Fruit fly (Drosophila melanogaster) whole organism, embryonic: ENCODE data around the gene Sas-4.

Experiments used
- B-H1 ChIP-seq: fragments of 200-800 bp; sonication (Bioruptor generic); IDR thresholded peaks from 3 replicates; pipeline ENCODE4 v1.3.6; 2022; ENCODE audit warnings: missing biosample characterization, missing genetic modification characterization
- Blimp-1 ChIP-seq: fragments of 200-800 bp; sonication (Bioruptor generic); optimal IDR thresholded peaks from 3 replicates; lab custom pipeline; 2018; ENCODE audit warnings: missing biosample characterization, missing genetic modification characterization, mild to moderate bottlenecking, moderate library complexity, missing genetic modification reagents
- CG10431 ChIP-seq: fragments of 200-800 bp; sonication (Bioruptor generic); optimal IDR thresholded peaks from 3 replicates; lab custom pipeline; 2018; ENCODE audit warnings: missing biosample characterization, mild to moderate bottlenecking, missing genetic modification characterization
- CG11695 ChIP-seq: fragments of 200-800 bp; sonication (Bioruptor generic); IDR thresholded peaks from 3 replicates; pipeline ENCODE4 v1.3.6; 2022; ENCODE audit warnings: missing biosample characterization, missing genetic modification characterization
- CG12219 ChIP-seq: fragments of 200-800 bp; sonication (Bioruptor generic); optimal IDR thresholded peaks from 3 replicates; lab custom pipeline; 2018; ENCODE audit warnings: missing biosample characterization, mild to moderate bottlenecking, missing genetic modification characterization
- CG13296 ChIP-seq: fragments of 200-800 bp; sonication (Bioruptor generic); optimal IDR thresholded peaks from 3 replicates; lab custom pipeline; 2018; ENCODE audit warnings: missing biosample characterization, mild to moderate bottlenecking, missing genetic modification characterization
- CG1647 ChIP-seq: fragments of 200-800 bp; sonication (Bioruptor generic); optimal IDR thresholded peaks from 3 replicates; lab custom pipeline; 2016; ENCODE audit warnings: missing biosample characterization, missing genetic modification characterization
- CG16779 ChIP-seq: fragments of 200-800 bp; sonication (Bioruptor generic); IDR thresholded peaks from 2 replicates; pipeline ENCODE4 v1.3.6; 2022; ENCODE audit warnings: missing biosample characterization, missing genetic modification characterization
- CG18476 ChIP-seq: fragments of 200-800 bp; sonication (Bioruptor generic); optimal IDR thresholded peaks from 2 replicates; lab custom pipeline; 2016; ENCODE audit warnings: missing biosample characterization, mild to moderate bottlenecking, missing genetic modification characterization
- CG2202 ChIP-seq: fragments of 200-800 bp; sonication (Bioruptor generic); optimal IDR thresholded peaks from 2 replicates; lab custom pipeline; 2018; ENCODE audit warnings: missing biosample characterization, mild to moderate bottlenecking, missing genetic modification characterization
- CG3163 ChIP-seq: fragments of 200-800 bp; sonication (Bioruptor generic); optimal IDR thresholded peaks from 3 replicates; lab custom pipeline; 2016; ENCODE audit warnings: missing biosample characterization, missing genetic modification characterization
- CG3838 ChIP-seq: fragments of 200-800 bp; sonication (Bioruptor generic); optimal IDR thresholded peaks from 3 replicates; lab custom pipeline; 2016; ENCODE audit warnings: missing biosample characterization, missing genetic modification characterization
- CG3995 ChIP-seq: fragments of 200-800 bp; sonication (Bioruptor generic); optimal IDR thresholded peaks from 3 replicates; lab custom pipeline; 2016; ENCODE audit warnings: missing biosample characterization, missing genetic modification characterization
- CG43689 ChIP-seq: fragments of 200-800 bp; sonication (Bioruptor generic); IDR thresholded peaks from 2 replicates; pipeline ENCODE4 v1.3.6; 2022; ENCODE audit warnings: missing biosample characterization, missing genetic modification characterization
- CG5953 ChIP-seq: fragments of 200-800 bp; sonication (Bioruptor generic); IDR thresholded peaks from 2 replicates; pipeline ENCODE4 v1.3.6; 2022; ENCODE audit warnings: missing biosample characterization, missing genetic modification characterization
- CG6254 ChIP-seq: fragments of 200-800 bp; sonication (Bioruptor generic); optimal IDR thresholded peaks from 3 replicates; lab custom pipeline; 2017; ENCODE audit warnings: mild to moderate bottlenecking, missing biosample characterization, missing genetic modification reagents, missing genetic modification characterization
- CG6654 ChIP-seq: fragments of 200-800 bp; sonication (Bioruptor generic); optimal IDR thresholded peaks from 2 replicates; lab custom pipeline; 2017; ENCODE audit warnings: missing biosample characterization, mild to moderate bottlenecking, missing genetic modification characterization
- CG7745 ChIP-seq: fragments of 200-800 bp; sonication (Bioruptor generic); optimal IDR thresholded peaks from 2 replicates; lab custom pipeline; 2018; ENCODE audit warnings: missing biosample characterization, mild to moderate bottlenecking, missing genetic modification characterization, moderate library complexity
- CG7963 ChIP-seq: fragments of 200-800 bp; sonication (Bioruptor generic); IDR thresholded peaks from 3 replicates; pipeline ENCODE4 v1.3.6; 2022; ENCODE audit warnings: missing biosample characterization, missing genetic modification characterization; ENCODE audit not compliant: partially characterized antibody
- CG9932 ChIP-seq: fragments of 200-800 bp; sonication (Bioruptor generic); IDR thresholded peaks from 2 replicates; pipeline ENCODE4 v1.3.6; 2022; ENCODE audit warnings: missing biosample characterization, missing genetic modification characterization
- CrebB ChIP-seq: fragments of 200-800 bp; sonication (Bioruptor generic); optimal IDR thresholded peaks from 3 replicates; lab custom pipeline; 2018; ENCODE audit warnings: missing biosample characterization, mild to moderate bottlenecking, missing genetic modification characterization
- Dip2 ChIP-seq: fragments of 200-800 bp; sonication (Bioruptor generic); IDR thresholded peaks from 2 replicates; pipeline ENCODE4 v1.3.6; 2022; ENCODE audit warnings: missing biosample characterization, missing genetic modification characterization
- Gsc ChIP-seq: fragments of 200-800 bp; sonication (Bioruptor generic); IDR thresholded peaks from 2 replicates; pipeline ENCODE4 v1.3.6; 2022; ENCODE audit warnings: missing biosample characterization, missing genetic modification characterization
- Gug ChIP-seq: fragments of 200-800 bp; sonication (Bioruptor generic); IDR thresholded peaks from 4 replicates; pipeline ENCODE4 v1.3.6; 2022; ENCODE audit warnings: missing biosample characterization, missing genetic modification characterization
- Lpt ChIP-seq: fragments of >200 bp; optimal IDR thresholded peaks from 2 replicates; lab custom pipeline; 2018; ENCODE audit warnings: missing biosample characterization, missing genetic modification characterization
- MESR4 ChIP-seq: fragments of 200-800 bp; sonication (Bioruptor generic); optimal IDR thresholded peaks from 2 replicates; lab custom pipeline; 2018; ENCODE audit warnings: missing biosample characterization, mild to moderate bottlenecking, missing genetic modification characterization, moderate library complexity
- NFAT ChIP-seq: fragments of 200-800 bp; sonication (Bioruptor generic); IDR thresholded peaks from 2 replicates; pipeline ENCODE4 v1.3.6; 2022; ENCODE audit warnings: missing biosample characterization, missing genetic modification characterization
- Pdp1 ChIP-seq, 2 experiments: fragments of 200-800 bp; sonication (Bioruptor generic); optimal IDR thresholded peaks; 3 replicates each; lab custom pipeline; 2016; ENCODE audit warnings: missing biosample characterization in 2 of 2, missing genetic modification characterization in 2 of 2, mild to moderate bottlenecking in 1 of 2, moderate library complexity in 1 of 2
- Rx ChIP-seq: fragments of 200-800 bp; sonication (Bioruptor generic); IDR thresholded peaks from 2 replicates; pipeline ENCODE4 v1.3.6; 2022; ENCODE audit warnings: missing biosample characterization, missing genetic modification characterization
- abd-A ChIP-seq: fragments of 200-800 bp; sonication (Bioruptor generic); optimal IDR thresholded peaks from 3 replicates; lab custom pipeline; 2019; ENCODE audit warnings: missing biosample characterization, mild to moderate bottlenecking, missing genetic modification characterization, moderate library complexity
- bcd ChIP-seq: fragments of 200-800 bp; sonication (Bioruptor generic); optimal IDR thresholded peaks from 2 replicates; lab custom pipeline; 2017; ENCODE audit warnings: missing biosample characterization, mild to moderate bottlenecking, missing genetic modification characterization
- bowl ChIP-seq: fragments of 200-800 bp; sonication (Bioruptor generic); IDR thresholded peaks from 2 replicates; pipeline ENCODE4 v1.3.6; 2022; ENCODE audit warnings: missing biosample characterization, missing genetic modification characterization
- btn ChIP-seq: fragments of 200-800 bp; sonication (Bioruptor generic); optimal IDR thresholded peaks from 2 replicates; lab custom pipeline; 2016; ENCODE audit warnings: missing biosample characterization, missing genetic modification characterization
- cas ChIP-seq: fragments of 200-800 bp; sonication (Bioruptor generic); IDR thresholded peaks from 2 replicates; pipeline ENCODE4 v1.3.6; 2022; ENCODE audit warnings: missing biosample characterization, missing genetic modification characterization
- dimm ChIP-seq: fragments of 200-800 bp; sonication (Bioruptor generic); IDR thresholded peaks from 2 replicates; pipeline ENCODE4 v1.3.6; 2022; ENCODE audit warnings: missing biosample characterization, missing genetic modification characterization
- ham ChIP-seq: fragments of 200-800 bp; sonication (Bioruptor generic); IDR thresholded peaks from 2 replicates; pipeline ENCODE4 v1.3.6; 2022; ENCODE audit warnings: missing biosample characterization, missing genetic modification characterization
- ken ChIP-seq: fragments of 200-800 bp; sonication (Bioruptor generic); IDR thresholded peaks from 3 replicates; pipeline ENCODE4 v1.3.6; 2022; ENCODE audit warnings: missing biosample characterization, missing genetic modification characterization
- lov ChIP-seq, 2 experiments: fragments of 200-800 bp in 1 of 2; fragments of >200 bp in 1 of 2; sonication (Bioruptor generic) in 1 of 2; IDR thresholded peaks in 1 of 2; optimal IDR thresholded peaks in 1 of 2; 2 replicates in 1 of 2; 3 replicates in 1 of 2; pipeline versions ENCODE4 v1.3.6 to Lab custom; 2017 to 2022; ENCODE audit warnings: missing biosample characterization in 1 of 2, missing genetic modification characterization in 1 of 2
- nerfin-2 ChIP-seq: fragments of 200-800 bp; sonication (Bioruptor generic); IDR thresholded peaks from 2 replicates; pipeline ENCODE4 v1.3.6; 2022; ENCODE audit warnings: missing biosample characterization, missing genetic modification characterization; ENCODE audit not compliant: partially characterized antibody
- nmo ChIP-seq: fragments of 200-800 bp; sonication (Bioruptor generic); optimal IDR thresholded peaks from 2 replicates; lab custom pipeline; 2018; ENCODE audit warnings: missing biosample characterization, mild to moderate bottlenecking, missing genetic modification characterization, moderate library complexity
- odd ChIP-seq: fragments of 200-800 bp; sonication (Bioruptor generic); optimal IDR thresholded peaks from 2 replicates; lab custom pipeline; 2017; ENCODE audit warnings: missing biosample characterization, mild to moderate bottlenecking, missing genetic modification characterization
- seq ChIP-seq: fragments of 200-800 bp; sonication (Bioruptor generic); IDR thresholded peaks from 2 replicates; pipeline ENCODE4 v1.3.6; 2022; ENCODE audit warnings: missing biosample characterization, missing genetic modification characterization
- sim ChIP-seq: fragments of 200-800 bp; sonication (Bioruptor generic); IDR thresholded peaks from 2 replicates; pipeline ENCODE4 v1.3.6; 2022; ENCODE audit warnings: missing biosample characterization, missing genetic modification characterization
- slou ChIP-seq: fragments of 200-800 bp; sonication (Bioruptor generic); optimal IDR thresholded peaks from 3 replicates; lab custom pipeline; 2016; ENCODE audit warnings: missing biosample characterization, missing genetic modification characterization
- so ChIP-seq: fragments of 200-800 bp; sonication (Bioruptor generic); IDR thresholded peaks from 3 replicates; pipeline ENCODE4 v1.3.6; 2022; ENCODE audit warnings: missing biosample characterization, missing genetic modification characterization
- tgo ChIP-seq: fragments of 200-800 bp; sonication (Bioruptor generic); IDR thresholded peaks from 3 replicates; pipeline ENCODE4 v1.3.6; 2022; ENCODE audit warnings: missing biosample characterization, missing genetic modification characterization
- unpg ChIP-seq: fragments of 200-800 bp; sonication (Bioruptor generic); optimal IDR thresholded peaks from 3 replicates; lab custom pipeline; 2018; ENCODE audit warnings: missing biosample characterization, mild to moderate bottlenecking, missing genetic modification characterization, moderate library complexity
- vvl ChIP-seq: fragments of 200-800 bp; sonication (Bioruptor generic); IDR thresholded peaks from 2 replicates; pipeline ENCODE4 v1.3.6; 2022; ENCODE audit warnings: missing biosample characterization, missing genetic modification characterization
- zfh1 ChIP-seq: fragments of 200-800 bp; sonication (Bioruptor generic); IDR thresholded peaks from 3 replicates; pipeline ENCODE4 v1.3.6; 2022; ENCODE audit warnings: missing biosample characterization, missing genetic modification characterization

Gene Sas-4

DNA sequence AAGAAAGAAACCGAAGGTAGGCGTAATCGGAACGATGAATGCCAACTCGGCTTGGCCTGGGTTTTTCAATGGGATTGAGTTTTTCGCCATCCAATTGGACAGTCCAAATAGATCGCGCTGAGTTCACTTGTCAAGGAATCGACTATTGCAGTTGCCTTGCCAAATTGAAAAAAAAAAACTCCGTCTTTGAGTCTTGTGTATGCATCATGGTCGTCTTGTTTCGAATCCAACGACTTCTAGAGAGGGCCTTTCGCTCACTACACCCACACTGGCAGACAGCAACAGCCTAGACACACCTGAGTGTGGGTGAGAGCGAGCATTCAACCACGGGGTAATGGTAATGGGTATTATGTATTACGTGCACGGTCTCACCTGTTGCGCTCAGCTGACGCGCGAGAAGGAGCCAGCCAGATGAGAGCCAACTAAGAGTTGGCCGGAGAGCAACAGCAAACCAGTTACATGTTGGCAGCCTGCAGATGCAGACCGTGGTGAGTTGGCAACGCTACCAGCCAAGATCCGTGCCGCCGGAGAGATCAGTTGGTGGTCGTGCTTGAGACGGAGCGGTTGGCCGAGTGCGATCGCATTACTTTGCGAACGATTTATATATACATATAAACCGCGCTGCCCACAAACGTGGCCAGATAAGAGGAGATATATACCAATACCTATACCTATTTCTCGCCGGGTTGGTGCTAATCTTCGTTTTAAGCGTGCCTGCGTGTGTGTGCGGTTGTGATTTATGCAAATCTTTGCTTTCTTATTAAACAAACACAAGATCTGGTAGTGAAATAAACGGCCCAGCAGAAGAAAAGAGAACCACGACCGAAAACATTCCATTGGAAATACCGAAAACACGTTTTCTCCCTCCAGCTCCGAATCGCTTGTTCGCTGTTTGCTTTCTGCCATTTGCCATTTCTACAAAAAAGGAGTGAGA is 11.5 kb downstream of the Sas-4 start, which contains the start of gene sas (continued):
- TF ChIP-seq dimm (GFP tag; lab: Robert Waterston, UW) (no peak), zfh1 (GFP tag; lab: Robert Waterston, UW) (no peak), nerfin-2 (GFP tag; lab: Robert Waterston, UW) (peak; percentile 14; the same call in 1 of the 2 replicates), seq (GFP tag; lab: Robert Waterston, UW) (peak; percentile 33; the same call in 1 of the 2 replicates), CG16779 (GFP tag; lab: Robert Waterston, UW) (no peak), abd-A (tag; lab: Kevin White, UChicago) (peak; percentile 37), NFAT (GFP tag; lab: Robert Waterston, UW) (no peak), Rx (no peak), bowl (GFP tag; lab: Robert Waterston, UW) (no peak), CG6654 (GFP tag; lab: Kevin White, UChicago) (no peak), bcd (GFP tag; lab: Kevin White, UChicago) (no peak), CG12219 (GFP tag; lab: Kevin White, UChicago) (no peak), CG9932 (GFP tag; lab: Robert Waterston, UW) (no peak), CG7745 (no peak), unpg (no peak), odd (GFP tag; lab: Kevin White, UChicago) (no peak), Lpt (GFP tag; lab: Kevin White, UChicago) (no peak), CG1647 (GFP tag; lab: Kevin White, UChicago) (no peak), CrebB (tag; lab: Kevin White, UChicago) (no peak), CG3995 (GFP tag; lab: Kevin White, UChicago) (no peak), ham (no peak), CG3163 (no peak), CG5953 (GFP tag; lab: Robert Waterston, UW) (no peak), CG10431 (GFP tag; lab: Kevin White, UChicago) (no peak), CG3838 (GFP tag; lab: Kevin White, UChicago) (no peak), Pdp1 (GFP tag; optimal IDR thresholded peaks at IDR 0.05; lab: Kevin White, UChicago) (peak in 1 of 2 experiments; percentile 75), slou (GFP tag; lab: Kevin White, UChicago) (no peak), nmo (no peak), ken (GFP tag; lab: Robert Waterston, UW) (no peak), CG18476 (GFP tag; lab: Kevin White, UChicago) (no peak), CG7963 (GFP tag; lab: Robert Waterston, UW) (no peak), tgo (GFP tag; lab: Robert Waterston, UW) (no peak), btn (GFP tag; lab: Kevin White, UChicago) (no peak), CG43689 (GFP tag; lab: Robert Waterston, UW) (no peak), CG13296 (GFP tag; lab: Kevin White, UChicago) (peak; percentile 10), cas (GFP tag; lab: Robert Waterston, UW) (peak; percentile 18; the same call in 1 of the 2 replicates), CG11695 (GFP tag; lab: Robert Waterston, UW) (no peak), lov (optimal IDR thresholded peaks at IDR 0.05; lab: Kevin White, UChicago) (no peak), lov (GFP tag; IDR thresholded peaks at IDR 0.05; lab: Robert Waterston, UW) (no peak), MESR4 (peak; percentile 3), Gug (GFP tag; lab: Robert Waterston, UW) (no peak), Blimp-1 (GFP tag; lab: Kevin White, UChicago) (no peak), CG6254 (GFP tag; lab: Kevin White, UChicago) (no peak), sim (GFP tag; lab: Robert Waterston, UW) (no peak), Gsc (GFP tag; lab: Robert Waterston, UW) (no peak), vvl (peak; percentile 80), Dip2 (no peak), CG2202 (tag; lab: Kevin White, UChicago) (no peak), B-H1 (GFP tag; lab: Robert Waterston, UW) (no peak), so (peak; percentile 26; the same call in 1 of the 3 replicates)
